Worm (Caenorhabditis elegans): Measurements from ENCODE around the gene ttr-49.
"Not testable (repeated sequence)": the region's sequence is repeated elsewhere in the genome, so short reads cannot be mapped to it uniquely, and the experiment has no call there.

DNA sequence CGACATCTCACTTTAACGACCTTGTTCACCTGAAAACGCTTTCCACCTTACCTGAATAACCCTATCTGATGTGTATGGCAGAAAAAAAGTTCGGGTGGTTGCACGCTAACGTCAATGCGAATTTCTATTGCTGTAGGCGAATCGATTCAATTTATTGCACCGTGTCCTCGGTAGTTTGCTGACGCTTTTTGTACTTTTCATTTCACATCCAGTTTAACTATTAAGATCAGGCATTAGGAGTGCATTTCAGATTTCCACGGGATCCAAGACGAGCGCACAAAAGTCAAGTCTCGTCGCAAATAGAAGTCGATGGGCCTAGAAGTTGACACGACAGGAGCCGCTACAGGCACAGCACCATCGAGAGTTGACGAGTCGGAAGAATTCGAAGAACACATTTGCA lies 14.0 kb downstream of the ttr-49 start:
- not testable (repeated sequence) for TF ChIP-seq nhr-76 (tag; optimal IDR thresholded peaks at IDR 0.05); nhr-11 (tag; optimal IDR thresholded peaks at IDR 0.05); fkh-10 (GFP tag; optimal IDR thresholded peaks at IDR 0.05); mdl-1 (tag; optimal IDR thresholded peaks at IDR 0.05); ama-1 (optimal IDR thresholded peaks at IDR 0.05); lin-39 (tag; optimal IDR thresholded peaks at IDR 0.05); sox-4 (tag; optimal IDR thresholded peaks at IDR 0.05); unc-98 (GFP tag; IDR thresholded peaks at IDR 0.05); rnt-1 (tag; optimal IDR thresholded peaks at IDR 0.05)

Data from whole organism, L1 larva.